Worm (Caenorhabditis elegans): Measurements from ENCODE around the gene gst-16.

ce11 chrII:13664993-13665680 lies 40.9 kb upstream of the gst-16 start:
- peak in 1 of 2 experiments; percentile 8 for TF ChIP-seq lin-35 (GFP tag; optimal IDR thresholded peaks at IDR 0.05)
- TF ChIP-seq ces-1 (GFP tag; optimal IDR thresholded peaks at IDR 0.05): no peak

Measured in whole organism, L1 larva.